Worm (Caenorhabditis elegans) whole organism, L3 larva: ENCODE results near the gene C16C8.8.

Experiments used
- R02D3.7 ChIP-seq: fragments of 150-350 bp; optimal IDR thresholded peaks from 2 replicates; lab custom pipeline; 2014; ENCODE audit warnings: missing biosample characterization, missing genetic modification characterization
- ama-1 ChIP-seq: fragments of 150-350 bp; optimal IDR thresholded peaks from 2 replicates; lab custom pipeline; 2018
- daf-12 ChIP-seq: fragments of 150-350 bp; optimal IDR thresholded peaks from 2 replicates; lab custom pipeline; 2014; ENCODE audit warnings: missing biosample characterization, missing genetic modification reagents, missing genetic modification characterization
- egl-27 ChIP-seq: sonication (generic microtip); optimal IDR thresholded peaks from 4 replicates; lab custom pipeline; 2017; ENCODE audit warnings: missing biosample characterization, missing genetic modification reagents, missing genetic modification characterization
- fkh-10 ChIP-seq: sonication (generic microtip); optimal IDR thresholded peaks from 2 replicates; lab custom pipeline; 2017; ENCODE audit warnings: missing biosample characterization, missing genetic modification reagents, missing genetic modification characterization
- nhr-11 ChIP-seq: fragments of 150-350 bp; optimal IDR thresholded peaks from 2 replicates; lab custom pipeline; 2014; ENCODE audit warnings: missing biosample characterization, missing genetic modification characterization
- nhr-76 ChIP-seq: fragments of 150-350 bp; sonication (generic microtip); optimal IDR thresholded peaks from 5 replicates; lab custom pipeline; 2014; ENCODE audit warnings: missing biosample characterization, missing genetic modification characterization
- snpc-4 ChIP-seq: fragments of 150-350 bp; optimal IDR thresholded peaks from 2 replicates; lab custom pipeline; 2014; ENCODE audit warnings: missing biosample characterization, missing genetic modification characterization
- tbx-2 ChIP-seq: sonication (generic microtip); optimal IDR thresholded peaks from 2 replicates; lab custom pipeline; 2016; ENCODE audit warnings: mild to moderate bottlenecking, missing genetic modification characterization, missing compliant biosample characterization
- unc-62 ChIP-seq: fragments of 150-350 bp; sonication (generic microtip); optimal IDR thresholded peaks from 4 replicates; lab custom pipeline; 2014; ENCODE audit warnings: missing biosample characterization, missing genetic modification reagents, missing genetic modification characterization
- zag-1 ChIP-seq: fragments of 150-350 bp; optimal IDR thresholded peaks from 2 replicates; lab custom pipeline; 2014; ENCODE audit warnings: missing biosample characterization, missing genetic modification characterization

DNA sequence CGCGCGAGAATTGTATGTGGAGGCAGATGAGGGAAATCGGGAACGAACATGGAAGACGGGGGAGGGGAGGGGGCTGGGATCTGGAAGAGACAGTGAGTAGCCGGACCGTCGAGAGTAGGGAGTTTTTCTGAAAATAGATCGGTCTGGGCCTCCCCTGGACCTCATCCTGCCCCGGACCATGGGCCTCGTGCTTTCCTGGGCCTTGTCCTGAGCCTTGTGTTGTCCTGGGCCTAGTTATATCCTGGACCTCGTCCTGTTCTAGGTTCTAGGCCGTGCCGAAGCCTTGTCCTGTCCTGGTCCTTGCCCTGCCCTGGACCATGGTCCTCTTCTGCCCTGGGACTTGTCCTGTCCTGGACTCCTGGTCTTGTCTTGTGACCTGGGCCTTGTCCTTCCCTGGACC, 24.1 kb downstream of the C16C8.8 start:
- TF ChIP-seq nhr-11 (tag; lab: Kevin White, UChicago) = no peak
- no peak for TF ChIP-seq snpc-4 (tag; lab: Kevin White, UChicago)
- no peak for TF ChIP-seq daf-12 (tag; lab: Kevin White, UChicago)
- no peak for TF ChIP-seq unc-62 (GFP tag; lab: Kevin White, UChicago)
- no peak for TF ChIP-seq R02D3.7
- TF ChIP-seq ama-1 (lab: Kevin White, UChicago) = no peak
- no peak for TF ChIP-seq tbx-2
- no peak for TF ChIP-seq fkh-10
- TF ChIP-seq egl-27 (tag; lab: Kevin White, UChicago) = no peak
- TF ChIP-seq zag-1 (tag; lab: Kevin White, UChicago) = no peak
- no peak for TF ChIP-seq nhr-76
